Worm (Caenorhabditis elegans) whole organism, late embryonic: Measurements from ENCODE around the gene czw-1.

Experiments
- fax-1 ChIP-seq: sonication (generic microtip); optimal IDR thresholded peaks from 2 replicates; lab custom pipeline; 2016; ENCODE audit warnings: missing genotype, missing genetic modification characterization, missing compliant biosample characterization
- unc-42 ChIP-seq: sonication (generic microtip); optimal IDR thresholded peaks from 2 replicates; lab custom pipeline; 2016; ENCODE audit warnings: missing genotype, missing genetic modification characterization, missing compliant biosample characterization

DNA sequence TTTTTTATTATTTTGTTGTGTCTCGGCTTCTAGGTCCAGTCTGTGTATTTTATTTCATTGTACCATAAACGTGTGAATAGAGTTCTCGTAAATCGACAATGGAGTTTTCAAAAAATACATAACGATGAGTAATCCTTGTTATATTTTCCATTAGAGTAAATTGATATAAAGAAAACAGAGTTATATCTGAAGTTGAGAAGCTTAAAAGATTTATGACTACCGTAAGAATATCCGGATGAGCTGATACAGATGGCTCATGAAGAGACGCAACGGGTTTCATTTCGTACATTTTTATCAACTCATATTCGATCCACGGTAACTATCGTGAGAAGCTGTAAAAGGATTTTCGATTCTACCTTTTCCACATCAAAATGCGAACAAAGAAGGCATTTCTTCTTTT lies 18.8 kb downstream of the czw-1 start, which contains the start of gene gcy-8:
- no peak for TF ChIP-seq fax-1 (tag; lab: Kevin White, UChicago)
- TF ChIP-seq unc-42 (tag; lab: Kevin White, UChicago) = no peak
